Fruit fly (Drosophila melanogaster): Measurements from ENCODE around the gene Adss.

The Adss gene

dm6 chr3R:20830153-20830695 lies at the start of gene Adss (continued):
- TF ChIP-seq Scr (GFP tag; IDR thresholded peaks at IDR 0.05; ENCODE audit: partially characterized antibody) (peak; percentile 39; the same call in 1 of the 2 replicates), fd3F (GFP tag; optimal IDR thresholded peaks at IDR 0.05) (no peak), BEAF-32 (GFP tag; optimal IDR thresholded peaks at IDR 0.05) (peak; percentile 21), wek (GFP tag; optimal IDR thresholded peaks at IDR 0.05) (peak; percentile 13), Bgb (GFP tag; IDR thresholded peaks at IDR 0.05; ENCODE audit: partially characterized antibody) (peak; percentile 67), Hmr (GFP tag; optimal IDR thresholded peaks at IDR 0.05) (peak; percentile 50), Xbp1 (GFP tag; optimal IDR thresholded peaks at IDR 0.05) (peak; percentile 29), lmd (GFP tag; IDR thresholded peaks at IDR 0.05) (peak; percentile 19; the same call in 1 of the 2 replicates), ttk (GFP tag; IDR thresholded peaks at IDR 0.05) (0 out of 2 replicates have a peak, but pooled peaks have one; percentile 14), fd64A (GFP tag; optimal IDR thresholded peaks at IDR 0.05) (no peak), pho (GFP tag; optimal IDR thresholded peaks at IDR 0.05) (peak; percentile 10), ase (GFP tag; IDR thresholded peaks at IDR 0.05) (no peak), CG15696 (tag; optimal IDR thresholded peaks at IDR 0.05) (no peak), CG4730 (GFP tag; IDR thresholded peaks at IDR 0.05) (no peak), sr (GFP tag; IDR thresholded peaks at IDR 0.05) (peak; percentile 98), CHES-1-like (GFP tag; optimal IDR thresholded peaks at IDR 0.05) (peak; percentile 39), usp (GFP tag; optimal IDR thresholded peaks at IDR 0.05) (no peak), CG15514 (GFP tag; optimal IDR thresholded peaks at IDR 0.05) (peak; percentile 66), HLHmδ (GFP tag; optimal IDR thresholded peaks at IDR 0.05) (peak; percentile 94), sd (tag; optimal IDR thresholded peaks at IDR 0.05) (no peak), lov (optimal IDR thresholded peaks at IDR 0.05) (no peak), lov (GFP tag; IDR thresholded peaks at IDR 0.05) (peak; percentile 61; the same call in 2 of the 3 replicates), CG34422 (GFP tag; IDR thresholded peaks at IDR 0.05) (peak; percentile 29; the same call in 1 of the 3 replicates), Ets97D (GFP tag; optimal IDR thresholded peaks at IDR 0.05) (peak; percentile 50), CkIIα-i1 (GFP tag; IDR thresholded peaks at IDR 0.05) (no peak), Antp (GFP tag; optimal IDR thresholded peaks at IDR 0.05) (peak; percentile 36), tin (GFP tag; optimal IDR thresholded peaks at IDR 0.05) (no peak), CG14710 (tag; optimal IDR thresholded peaks at IDR 0.05) (peak; percentile 21), Sin3A (optimal IDR thresholded peaks at IDR 0.05) (no peak), HmgD (GFP tag; optimal IDR thresholded peaks at IDR 0.05) (peak; percentile 74), sens (GFP tag) (peak; percentile 73), CG9727 (GFP tag; optimal IDR thresholded peaks at IDR 0.05) (peak; percentile 33), tup (GFP tag; optimal IDR thresholded peaks at IDR 0.05) (peak; percentile 5), zfh1 (GFP tag; IDR thresholded peaks at IDR 0.05) (peak; percentile 46; the same call in 1 of the 3 replicates), mld (GFP tag; IDR thresholded peaks at IDR 0.05; ENCODE audit: partially characterized antibody) (no peak), kni (GFP tag; optimal IDR thresholded peaks at IDR 0.05) (peak; percentile 77), CG4404 (GFP tag; IDR thresholded peaks at IDR 0.05) (no peak), run (tag; optimal IDR thresholded peaks at IDR 0.05) (no peak), gt (GFP tag; IDR thresholded peaks at IDR 0.05) (no peak), HmgZ (tag; optimal IDR thresholded peaks at IDR 0.05) (peak; percentile 33), ash1 (GFP tag; optimal IDR thresholded peaks at IDR 0.05) (peak; percentile 44), repo (GFP tag; optimal IDR thresholded peaks at IDR 0.05) (peak; percentile 7), CG18619 (GFP tag; optimal IDR thresholded peaks at IDR 0.05) (no peak), CG3995 (GFP tag; optimal IDR thresholded peaks at IDR 0.05) (no peak), seq (GFP tag; IDR thresholded peaks at IDR 0.05) (peak; percentile 41; the same call in 1 of the 2 replicates), CG11696 (GFP tag; IDR thresholded peaks at IDR 0.05) (no peak), CG2199 (GFP tag; IDR thresholded peaks at IDR 0.05) (no peak), CG11398 (GFP tag; optimal IDR thresholded peaks at IDR 0.05) (peak; percentile 47), nerfin-1 (tag; optimal IDR thresholded peaks at IDR 0.05) (peak; percentile 12), Hmx (GFP tag; optimal IDR thresholded peaks at IDR 0.05) (no peak), NC2β (GFP tag; optimal IDR thresholded peaks at IDR 0.05) (peak; percentile 42)
